Worm (Caenorhabditis elegans) whole organism, L4 larva: ENCODE data around the gene F49E8.8.

Experiments used
- F26F4.8 ChIP-seq: fragments of 200-800 bp; sonication (Bioruptor generic); conservative IDR thresholded peaks from 2 replicates; pipeline ENCODE4 v1.3.6; 2022; ENCODE audit warnings: missing genetic modification characterization, missing compliant biosample characterization
- F44E2.7 ChIP-seq: fragments of 200-800 bp; sonication (Bioruptor generic); IDR thresholded peaks from 2 replicates; pipeline ENCODE4 v2.1.2; 2022; ENCODE audit warnings: missing genetic modification characterization, missing compliant biosample characterization
- F49E8.2 ChIP-seq: sonication (generic microtip); optimal IDR thresholded peaks from 2 replicates; lab custom pipeline; 2016; ENCODE audit warnings: missing compliant biosample characterization, mild to moderate bottlenecking, missing genetic modification characterization, borderline replicate concordance
- R02D3.7 ChIP-seq: fragments of 150-350 bp; sonication (generic microtip); optimal IDR thresholded peaks from 3 replicates; lab custom pipeline; 2014; ENCODE audit warnings: missing biosample characterization, missing genetic modification characterization
- T20F7.1 ChIP-seq: fragments of 200-800 bp; sonication (Bioruptor generic); optimal IDR thresholded peaks from 2 replicates; lab custom pipeline; 2018; ENCODE audit warnings: mild to moderate bottlenecking, missing genetic modification characterization, missing compliant biosample characterization
- T26A8.4 ChIP-seq: fragments of 200-800 bp; sonication (Bioruptor generic); IDR thresholded peaks from 2 replicates; pipeline ENCODE4 v1.3.6; 2022; ENCODE audit warnings: missing genetic modification characterization, missing compliant biosample characterization
- Y105C5A.15 ChIP-seq: fragments of 200-800 bp; sonication (Bioruptor generic); IDR thresholded peaks from 2 replicates; pipeline ENCODE4 v1.3.6; 2022; ENCODE audit warnings: missing genetic modification characterization, missing compliant biosample characterization
- Y75B8A.6 ChIP-seq: fragments of 200-800 bp; sonication (Bioruptor generic); IDR thresholded peaks from 2 replicates; pipeline ENCODE4 v1.3.6; 2022; ENCODE audit warnings: missing genetic modification reagents, missing genetic modification characterization, missing compliant biosample characterization
- ZK546.5 ChIP-seq, 2 experiments: sonication (generic microtip); optimal IDR thresholded peaks; 2 replicates each; lab custom pipeline; 2017; ENCODE audit warnings: missing biosample characterization in 2 of 2, missing genetic modification characterization in 2 of 2
- ama-1 ChIP-seq: fragments of 150-350 bp; optimal IDR thresholded peaks from 2 replicates; lab custom pipeline; 2014; ENCODE audit warnings: inconsistent platforms, mixed read lengths
- arid-1 ChIP-seq: fragments of 200-800 bp; sonication (Bioruptor generic); conservative IDR thresholded peaks from 2 replicates; pipeline ENCODE4 v1.3.6; 2022; ENCODE audit warnings: missing genetic modification reagents, missing genetic modification characterization, missing compliant biosample characterization
- attf-4 ChIP-seq: sonication (generic microtip); optimal IDR thresholded peaks from 3 replicates; lab custom pipeline; 2017; ENCODE audit warnings: missing biosample characterization, missing genetic modification characterization
- ceh-20 ChIP-seq: fragments of 200-800 bp; sonication (Bioruptor generic); IDR thresholded peaks from 2 replicates; pipeline ENCODE4 v1.3.6; 2022; ENCODE audit warnings: missing genetic modification reagents, missing genetic modification characterization, missing compliant biosample characterization
- ceh-32 ChIP-seq: sonication (generic microtip); optimal IDR thresholded peaks from 2 replicates; lab custom pipeline; 2016; ENCODE audit warnings: mild to moderate bottlenecking, missing genetic modification characterization, missing compliant biosample characterization; ENCODE audit not compliant: poor library complexity
- ceh-62 ChIP-seq: sonication (generic microtip); optimal IDR thresholded peaks from 2 replicates; lab custom pipeline; 2017; ENCODE audit warnings: missing biosample characterization, missing genetic modification characterization
- daf-16 ChIP-seq, 3 experiments: sonication (generic microtip); optimal IDR thresholded peaks; 2 replicates each; lab custom pipeline; 2016 to 2017; ENCODE audit warnings: missing genetic modification characterization in 3 of 3, missing genetic modification reagents in 3 of 3, mild to moderate bottlenecking in 2 of 3, missing compliant biosample characterization in 2 of 3, missing biosample characterization in 1 of 3, moderate library complexity in 1 of 3
- daf-19 ChIP-seq: fragments of 200-800 bp; sonication (Bioruptor generic); conservative IDR thresholded peaks from 2 replicates; pipeline ENCODE4 v1.3.6; 2022; ENCODE audit warnings: missing genetic modification characterization, missing compliant biosample characterization
- daf-8 ChIP-seq: fragments of 200-800 bp; sonication (Bioruptor generic); IDR thresholded peaks from 2 replicates; pipeline ENCODE4 v1.3.6; 2022; ENCODE audit warnings: missing genetic modification characterization, missing compliant biosample characterization
- dmd-6 ChIP-seq: fragments of 200-800 bp; sonication (Bioruptor generic); IDR thresholded peaks from 2 replicates; pipeline ENCODE4 v1.3.6; 2022; ENCODE audit warnings: missing genetic modification reagents, missing genetic modification characterization, missing compliant biosample characterization
- dmd-9 ChIP-seq: fragments of 200-800 bp; sonication (Bioruptor generic); IDR thresholded peaks from 2 replicates; pipeline ENCODE4 v1.3.6; 2022; ENCODE audit warnings: missing genetic modification reagents, missing genetic modification characterization, missing compliant biosample characterization
- dve-1 ChIP-seq: sonication (generic microtip); optimal IDR thresholded peaks from 2 replicates; lab custom pipeline; 2017; ENCODE audit warnings: antibody characterized with exemption, mild to moderate bottlenecking, missing genetic modification characterization, missing compliant biosample characterization; ENCODE audit not compliant: insufficient read depth
- egl-27 ChIP-seq: sonication (generic microtip); optimal IDR thresholded peaks from 3 replicates; lab custom pipeline; 2017; ENCODE audit warnings: missing biosample characterization, missing genetic modification reagents, missing genetic modification characterization
- fos-1 ChIP-seq: fragments of 150-350 bp; optimal IDR thresholded peaks from 2 replicates; lab custom pipeline; 2014; ENCODE audit warnings: missing biosample characterization, missing genetic modification characterization
- gei-8 ChIP-seq: fragments of 200-800 bp; sonication (Bioruptor generic); optimal IDR thresholded peaks from 2 replicates; lab custom pipeline; 2018; ENCODE audit warnings: mild to moderate bottlenecking, missing genetic modification characterization, missing compliant biosample characterization
- hlh-11 ChIP-seq: fragments of 200-800 bp; sonication (Bioruptor generic); optimal IDR thresholded peaks from 2 replicates; lab custom pipeline; 2018; ENCODE audit warnings: mild to moderate bottlenecking, missing genetic modification characterization, missing compliant biosample characterization
- jun-1 ChIP-seq: fragments of 150-350 bp; optimal IDR thresholded peaks from 2 replicates; lab custom pipeline; 2014; ENCODE audit warnings: missing biosample characterization, missing genetic modification reagents, missing genetic modification characterization
- lin-13 ChIP-seq: fragments of 150-350 bp; optimal IDR thresholded peaks from 2 replicates; lab custom pipeline; 2014; ENCODE audit warnings: missing biosample characterization, missing genetic modification reagents, missing genetic modification characterization
- lin-38 ChIP-seq: fragments of 200-800 bp; sonication (Bioruptor generic); IDR thresholded peaks from 2 replicates; pipeline ENCODE4 v1.3.6; 2022; ENCODE audit warnings: missing genetic modification reagents, missing genetic modification characterization, missing compliant biosample characterization
- madf-9 ChIP-seq: fragments of 200-800 bp; sonication (Bioruptor generic); conservative IDR thresholded peaks from 2 replicates; pipeline ENCODE4 v1.3.6; 2022; ENCODE audit warnings: missing genetic modification reagents, missing genetic modification characterization, missing compliant biosample characterization
- mep-1 ChIP-seq: fragments of 150-350 bp; sonication (generic microtip); optimal IDR thresholded peaks from 3 replicates; lab custom pipeline; 2014; ENCODE audit warnings: missing biosample characterization, missing genetic modification characterization
- mxl-2 ChIP-seq: fragments of 200-800 bp; sonication (Bioruptor generic); conservative IDR thresholded peaks from 2 replicates; pipeline ENCODE4 v1.3.6; 2022; ENCODE audit warnings: missing genetic modification reagents, missing genetic modification characterization, missing compliant biosample characterization
- nhr-10 ChIP-seq: fragments of 150-350 bp; optimal IDR thresholded peaks from 2 replicates; lab custom pipeline; 2014; ENCODE audit warnings: missing biosample characterization, missing genetic modification characterization
- nhr-11 ChIP-seq: fragments of 150-350 bp; optimal IDR thresholded peaks from 2 replicates; lab custom pipeline; 2014; ENCODE audit warnings: missing biosample characterization, missing genetic modification characterization
- nhr-111 ChIP-seq: fragments of 200-800 bp; sonication (Bioruptor generic); optimal IDR thresholded peaks from 2 replicates; lab custom pipeline; 2018; ENCODE audit warnings: mild to moderate bottlenecking, missing genetic modification characterization, missing compliant biosample characterization
- nhr-237 ChIP-seq: sonication (generic microtip); optimal IDR thresholded peaks from 2 replicates; lab custom pipeline; 2017; ENCODE audit warnings: missing biosample characterization, missing genetic modification characterization
- nhr-28 ChIP-seq: fragments of 150-350 bp; optimal IDR thresholded peaks from 2 replicates; lab custom pipeline; 2014; ENCODE audit warnings: missing biosample characterization, missing genetic modification characterization
- nhr-6 ChIP-seq: fragments of 150-350 bp; optimal IDR thresholded peaks from 2 replicates; lab custom pipeline; 2014; ENCODE audit warnings: missing biosample characterization, missing genetic modification characterization
- php-3 ChIP-seq: fragments of 200-800 bp; sonication (Bioruptor generic); IDR thresholded peaks from 2 replicates; pipeline ENCODE4 v1.3.6; 2022; ENCODE audit warnings: missing genetic modification reagents, missing genetic modification characterization, missing compliant biosample characterization
- saeg-2 ChIP-seq: fragments of 200-800 bp; sonication (Bioruptor generic); IDR thresholded peaks from 2 replicates; pipeline ENCODE4 v1.3.6; 2022; ENCODE audit warnings: missing genetic modification reagents, missing genetic modification characterization, missing compliant biosample characterization
- sdz-12 ChIP-seq: fragments of 200-800 bp; sonication (Bioruptor generic); optimal IDR thresholded peaks from 2 replicates; lab custom pipeline; 2018; ENCODE audit warnings: mild to moderate bottlenecking, missing genetic modification characterization, missing compliant biosample characterization
- set-16 ChIP-seq: fragments of 200-800 bp; sonication (Bioruptor generic); IDR thresholded peaks from 2 replicates; pipeline ENCODE4 v1.3.6; 2022; ENCODE audit warnings: missing genetic modification reagents, missing genetic modification characterization, missing compliant biosample characterization
- snpc-1.2 ChIP-seq: fragments of 200-800 bp; sonication (Bioruptor generic); IDR thresholded peaks from 2 replicates; pipeline ENCODE4 v1.3.6; 2022; ENCODE audit warnings: missing genetic modification reagents, missing genetic modification characterization, missing compliant biosample characterization
- spr-1 ChIP-seq: sonication (generic microtip); optimal IDR thresholded peaks from 2 replicates; lab custom pipeline; 2016; ENCODE audit warnings: mild to moderate bottlenecking, missing genetic modification characterization, missing compliant biosample characterization
- spr-3 ChIP-seq: fragments of 200-800 bp; sonication (Bioruptor generic); optimal IDR thresholded peaks from 2 replicates; lab custom pipeline; 2018; ENCODE audit warnings: mild to moderate bottlenecking, missing genetic modification characterization, missing compliant biosample characterization
- unc-39 ChIP-seq: sonication (generic microtip); optimal IDR thresholded peaks from 2 replicates; lab custom pipeline; 2017; ENCODE audit warnings: missing biosample characterization, missing genetic modification characterization
- unc-62 ChIP-seq, 3 experiments: fragments of 150-350 bp in 1 of 3; sonication (generic microtip); optimal IDR thresholded peaks in 2 of 3; peaks in 1 of 3; 1 replicate in 1 of 3; 2 replicates in 2 of 3; lab custom pipeline; 2014 to 2017; ENCODE audit warnings: missing biosample characterization in 3 of 3, missing genetic modification characterization in 3 of 3, missing genetic modification reagents in 3 of 3, missing genotype in 1 of 3
- vab-7 ChIP-seq: fragments of 200-800 bp; sonication (Bioruptor generic); IDR thresholded peaks from 2 replicates; pipeline ENCODE4 v1.3.6; 2022; ENCODE audit warnings: missing genetic modification reagents, missing genetic modification characterization, missing compliant biosample characterization
- zfp-2 ChIP-seq: sonication (generic microtip); optimal IDR thresholded peaks from 2 replicates; lab custom pipeline; 2016; ENCODE audit warnings: mild to moderate bottlenecking, missing genetic modification characterization, missing compliant biosample characterization
- zfp-3 ChIP-seq: fragments of 200-800 bp; sonication (Bioruptor generic); conservative IDR thresholded peaks from 2 replicates; pipeline ENCODE4 v1.3.6; 2022; ENCODE audit warnings: missing genetic modification reagents, missing genetic modification characterization, missing compliant biosample characterization
- ztf-7 ChIP-seq: fragments of 150-350 bp; optimal IDR thresholded peaks from 2 replicates; lab custom pipeline; 2014; ENCODE audit warnings: missing biosample characterization, missing genetic modification characterization

F49E8.8 gene

DNA sequence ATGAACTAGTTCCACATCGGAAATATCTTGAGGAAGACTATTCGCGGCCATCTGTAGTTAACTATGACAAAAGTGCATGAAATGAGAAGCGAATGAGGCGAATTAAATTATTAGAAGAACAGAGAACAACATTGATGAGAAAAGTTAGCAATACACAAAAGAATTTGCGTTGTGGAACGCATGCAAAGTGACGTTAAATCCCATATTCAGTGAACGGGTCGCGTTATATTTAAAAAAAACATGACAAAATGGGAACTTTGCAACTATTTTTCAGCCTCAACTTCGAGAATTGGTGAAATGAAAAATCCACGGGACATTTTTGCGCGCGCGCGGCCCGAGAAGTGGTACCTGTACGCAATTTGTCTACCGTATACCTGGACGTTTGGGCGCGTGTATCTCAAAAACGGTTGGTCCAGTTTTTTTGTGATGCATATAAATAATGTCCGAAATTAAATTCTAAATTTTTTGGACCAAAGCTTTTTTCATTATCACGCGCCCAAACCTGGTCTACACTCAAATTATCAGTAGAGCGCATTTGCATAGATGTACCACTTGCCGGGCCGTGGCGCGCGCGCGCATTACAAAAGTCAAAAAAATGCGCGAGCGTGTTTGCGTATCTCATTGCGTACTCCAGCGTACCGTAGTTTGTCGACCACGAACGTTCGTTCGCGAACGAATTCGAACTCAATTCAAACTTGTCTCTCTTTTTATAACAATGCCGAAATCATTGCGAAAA, 8.4 kb upstream of the F49E8.8 start, which contains the start of the genes cdd-2 and oef-1:
cdd-2 (minus strand) TSS at position 51 of the 736 bp plus-strand sequence.
oef-1 (plus strand) TSS at position 575 of the 736 bp plus-strand sequence.
- TF ChIP-seq daf-16 (GFP tag; optimal IDR thresholded peaks at IDR 0.05; lab: Kevin White, UChicago) (no peak), daf-16 (tag; optimal IDR thresholded peaks at IDR 0.05; lab: Kevin White, UChicago) (no peak), zfp-2 (no peak), spr-3 (no peak), dve-1 (no peak), unc-39 (no peak), arid-1 (0 out of 2 replicates have a peak, but pooled peaks have one; percentile 59), F49E8.2 (tag; lab: Kevin White, UChicago) (peak; percentile 92), ztf-7 (tag; lab: Kevin White, UChicago) (no peak), F44E2.7 (no peak), ama-1 (lab: Kevin White, UChicago) (no peak), php-3 (GFP tag; lab: Robert Waterston, UW) (no peak), egl-27 (tag; lab: Kevin White, UChicago) (no peak), fos-1 (tag; lab: Kevin White, UChicago) (no peak), attf-4 (tag; lab: Kevin White, UChicago) (no peak), ceh-62 (tag; lab: Kevin White, UChicago) (no peak), T20F7.1 (GFP tag; lab: Kevin White, UChicago) (no peak), nhr-11 (tag; lab: Kevin White, UChicago) (no peak), gei-8 (GFP tag; lab: Kevin White, UChicago) (no peak), lin-38 (peak; percentile 99), ZK546.5 (tag; optimal IDR thresholded peaks at IDR 0.05; lab: Kevin White, UChicago) (no peak), nhr-237 (tag; lab: Kevin White, UChicago) (no peak), ceh-20 (GFP tag; lab: Robert Waterston, UW) (no peak), set-16 (GFP tag; lab: Robert Waterston, UW) (no peak), nhr-28 (tag; lab: Kevin White, UChicago) (no peak), jun-1 (tag; lab: Kevin White, UChicago) (no peak), spr-1 (tag; lab: Kevin White, UChicago) (no peak), R02D3.7 (no peak), hlh-11 (tag; lab: Kevin White, UChicago) (no peak), dmd-9 (GFP tag; lab: Robert Waterston, UW) (no peak), F26F4.8 (GFP tag; lab: Robert Waterston, UW) (no peak), Y105C5A.15 (GFP tag; lab: Robert Waterston, UW) (no peak), nhr-6 (tag; lab: Kevin White, UChicago) (no peak), saeg-2 (no peak), zfp-3 (GFP tag; lab: Robert Waterston, UW) (no peak), daf-19 (GFP tag; lab: Robert Waterston, UW) (no peak), sdz-12 (GFP tag; lab: Kevin White, UChicago) (no peak), daf-8 (GFP tag; lab: Robert Waterston, UW) (no peak), nhr-111 (GFP tag; lab: Kevin White, UChicago) (no peak), madf-9 (GFP tag; lab: Robert Waterston, UW) (no peak), snpc-1.2 (GFP tag; lab: Robert Waterston, UW) (peak; percentile 85), vab-7 (GFP tag; lab: Robert Waterston, UW) (peak; percentile 37; the same call in 1 of the 2 replicates), ceh-32 (no peak), dmd-6 (GFP tag; lab: Robert Waterston, UW) (no peak), mxl-2 (GFP tag; lab: Robert Waterston, UW) (no peak), unc-62 (GFP tag; optimal IDR thresholded peaks at IDR 0.05 in 1 of 2; lab: Kevin White, UChicago) (no peak), unc-62 (tag; optimal IDR thresholded peaks at IDR 0.05; lab: Kevin White, UChicago) (no peak), mep-1 (tag; lab: Kevin White, UChicago) (no peak), T26A8.4 (GFP tag; lab: Robert Waterston, UW) (no peak), lin-13 (no peak), Y75B8A.6 (GFP tag; lab: Robert Waterston, UW) (no peak), nhr-10 (tag; lab: Kevin White, UChicago) (no peak)
